Worm (Caenorhabditis elegans) whole organism, L1 larva: ENCODE measurements around the gene emb-8.
A peak's percentile ranks its signal among the peaks of the same experiment; 100 is the strongest.

Source experiments
- C16A3.4 ChIP-seq: fragments of 150-350 bp; optimal IDR thresholded peaks from 2 replicates; lab custom pipeline; 2014; ENCODE audit warnings: missing biosample characterization, missing genetic modification characterization
- F16B12.6 ChIP-seq: fragments of 150-350 bp; optimal IDR thresholded peaks from 2 replicates; lab custom pipeline; 2014; ENCODE audit warnings: missing biosample characterization, missing genetic modification characterization
- aha-1 ChIP-seq: fragments of 150-350 bp; optimal IDR thresholded peaks from 2 replicates; lab custom pipeline; 2014; ENCODE audit warnings: missing biosample characterization, missing genetic modification characterization
- aly-2 ChIP-seq: fragments of 150-350 bp; optimal IDR thresholded peaks from 2 replicates; lab custom pipeline; 2014; ENCODE audit warnings: missing biosample characterization, missing genetic modification characterization
- blmp-1 ChIP-seq: fragments of 150-350 bp; optimal IDR thresholded peaks from 2 replicates; lab custom pipeline; 2014; ENCODE audit warnings: missing biosample characterization, missing genetic modification characterization
- ceh-82 ChIP-seq, 3 experiments: fragments of 150-350 bp in 1 of 3; sonication (generic microtip) in 2 of 3; optimal IDR thresholded peaks; 2 replicates each; lab custom pipeline; 2014 to 2017; ENCODE audit warnings: missing biosample characterization in 3 of 3, missing genetic modification characterization in 3 of 3
- ceh-90 ChIP-seq: sonication (generic microtip); optimal IDR thresholded peaks from 2 replicates; lab custom pipeline; 2016; ENCODE audit warnings: missing genetic modification characterization, missing compliant biosample characterization
- ces-1 ChIP-seq: fragments of 150-350 bp; optimal IDR thresholded peaks from 2 replicates; lab custom pipeline; 2014; ENCODE audit warnings: missing biosample characterization, missing genetic modification reagents, missing genetic modification characterization
- dpl-1 ChIP-seq, 3 experiments: fragments of 150-350 bp in 2 of 3; sonication (generic microtip) in 1 of 3; optimal IDR thresholded peaks; 2 replicates each; lab custom pipeline; 2014 to 2017; ENCODE audit warnings: missing biosample characterization in 3 of 3, missing genetic modification characterization in 3 of 3, missing genetic modification reagents in 3 of 3
- dsc-1 ChIP-seq: sonication (generic microtip); optimal IDR thresholded peaks from 2 replicates; lab custom pipeline; 2016; ENCODE audit warnings: mild to moderate bottlenecking, missing genetic modification characterization, missing compliant biosample characterization
- efl-1 ChIP-seq, 4 experiments: fragments of 150-350 bp; optimal IDR thresholded peaks in 3 of 4; peaks in 1 of 4; 1 replicate in 1 of 4; 2 replicates in 3 of 4; lab custom pipeline; 2014; ENCODE audit warnings: missing biosample characterization in 2 of 4, missing genetic modification characterization in 2 of 4, missing genetic modification reagents in 2 of 4
- efl-3 ChIP-seq: fragments of 200-800 bp; sonication (Bioruptor generic); optimal IDR thresholded peaks from 2 replicates; lab custom pipeline; 2018; ENCODE audit warnings: mild to moderate bottlenecking, missing genetic modification characterization, missing compliant biosample characterization
- egl-13 ChIP-seq: sonication (generic microtip); optimal IDR thresholded peaks from 2 replicates; lab custom pipeline; 2016; ENCODE audit warnings: missing genotype, missing genetic modification reagents, missing genetic modification characterization, missing compliant biosample characterization
- elt-3 ChIP-seq, 6 experiments: fragments of 150-350 bp in 1 of 6; sonication (generic microtip); optimal IDR thresholded peaks; 2 replicates each; lab custom pipeline; 2017 to 2018; ENCODE audit warnings: missing biosample characterization in 6 of 6, missing genetic modification characterization in 6 of 6, inconsistent platforms in 1 of 6
- isw-1 ChIP-seq: fragments of 200-800 bp; sonication (Bioruptor generic); IDR thresholded peaks from 2 replicates; pipeline ENCODE4 v1.3.6; 2022; ENCODE audit warnings: missing genetic modification characterization, missing compliant biosample characterization
- lin-13 ChIP-seq: fragments of 150-350 bp; optimal IDR thresholded peaks from 2 replicates; lab custom pipeline; 2014; ENCODE audit warnings: missing biosample characterization, missing genetic modification reagents, missing genetic modification characterization
- lin-14 ChIP-seq: fragments of 200-800 bp; sonication (Bioruptor generic); optimal IDR thresholded peaks from 2 replicates; lab custom pipeline; 2018; ENCODE audit warnings: mild to moderate bottlenecking, missing genetic modification characterization, moderate library complexity, missing compliant biosample characterization
- lin-15B ChIP-seq: fragments of 150-350 bp; sonication (generic microtip); optimal IDR thresholded peaks from 3 replicates; lab custom pipeline; 2014; ENCODE audit warnings: missing biosample characterization, missing genetic modification characterization
- lin-35 ChIP-seq, 2 experiments: fragments of 150-350 bp; optimal IDR thresholded peaks; 2 replicates each; lab custom pipeline; 2014; ENCODE audit warnings: missing biosample characterization in 2 of 2, missing genetic modification characterization in 2 of 2, missing genetic modification reagents in 2 of 2
- lir-3 ChIP-seq: sonication (generic microtip); optimal IDR thresholded peaks from 2 replicates; lab custom pipeline; 2016; ENCODE audit warnings: mild to moderate bottlenecking, missing genetic modification characterization, moderate library complexity, missing compliant biosample characterization; ENCODE audit not compliant: poor library complexity
- lsy-2 ChIP-seq, 2 experiments: fragments of 150-350 bp; optimal IDR thresholded peaks; 2 replicates each; lab custom pipeline; 2014; ENCODE audit warnings: missing biosample characterization in 2 of 2, missing genetic modification characterization in 2 of 2
- mep-1 ChIP-seq: fragments of 150-350 bp; optimal IDR thresholded peaks from 2 replicates; lab custom pipeline; 2014; ENCODE audit warnings: missing biosample characterization, missing genetic modification characterization
- nhr-12 ChIP-seq: sonication (generic microtip); optimal IDR thresholded peaks from 2 replicates; lab custom pipeline; 2017; ENCODE audit warnings: missing biosample characterization, missing genetic modification characterization
- nhr-19 ChIP-seq: fragments of 200-800 bp; sonication (Bioruptor generic); conservative IDR thresholded peaks from 2 replicates; pipeline ENCODE4 v1.3.6; 2022; ENCODE audit warnings: missing genetic modification characterization, missing compliant biosample characterization
- nhr-20 ChIP-seq: sonication (generic microtip); optimal IDR thresholded peaks from 2 replicates; lab custom pipeline; 2016; ENCODE audit warnings: mild to moderate bottlenecking, missing genetic modification characterization, missing compliant biosample characterization
- nhr-28 ChIP-seq: fragments of 150-350 bp; optimal IDR thresholded peaks from 2 replicates; lab custom pipeline; 2014; ENCODE audit warnings: missing biosample characterization, missing genetic modification characterization
- nhr-76 ChIP-seq: sonication (generic microtip); optimal IDR thresholded peaks from 2 replicates; lab custom pipeline; 2017; ENCODE audit warnings: missing biosample characterization, missing genetic modification characterization
- pag-3 ChIP-seq: sonication (generic microtip); optimal IDR thresholded peaks from 2 replicates; lab custom pipeline; 2017; ENCODE audit warnings: missing genetic modification characterization, mild to moderate bottlenecking, missing compliant biosample characterization, antibody characterized with exemption, borderline replicate concordance; ENCODE audit not compliant: insufficient read depth
- rnt-1 ChIP-seq: sonication (generic microtip); optimal IDR thresholded peaks from 2 replicates; lab custom pipeline; 2016; ENCODE audit warnings: mild to moderate bottlenecking, missing genetic modification characterization, moderate library complexity, missing compliant biosample characterization
- skn-1 ChIP-seq: fragments of 150-350 bp; optimal IDR thresholded peaks from 2 replicates; lab custom pipeline; 2014; ENCODE audit warnings: missing biosample characterization, missing genetic modification characterization
- snpc-4 ChIP-seq: fragments of 150-350 bp; optimal IDR thresholded peaks from 2 replicates; lab custom pipeline; 2014; ENCODE audit warnings: missing biosample characterization, missing genetic modification characterization
- snu-23 ChIP-seq: sonication (generic microtip); optimal IDR thresholded peaks from 2 replicates; lab custom pipeline; 2016; ENCODE audit warnings: missing genetic modification characterization, missing compliant biosample characterization
- tbx-2 ChIP-seq: sonication (generic microtip); optimal IDR thresholded peaks from 2 replicates; lab custom pipeline; 2016; ENCODE audit warnings: missing genetic modification characterization, missing compliant biosample characterization
- unc-62 ChIP-seq: fragments of 150-350 bp; optimal IDR thresholded peaks from 2 replicates; lab custom pipeline; 2014; ENCODE audit warnings: missing biosample characterization, missing genetic modification reagents, missing genetic modification characterization
- unc-86 ChIP-seq: sonication (generic microtip); optimal IDR thresholded peaks from 2 replicates; lab custom pipeline; 2016; ENCODE audit warnings: missing genetic modification characterization, missing compliant biosample characterization
- zip-4 ChIP-seq: fragments of 200-800 bp; sonication (Bioruptor generic); optimal IDR thresholded peaks from 2 replicates; lab custom pipeline; 2018; ENCODE audit warnings: mild to moderate bottlenecking, missing genetic modification characterization, moderate library complexity, missing compliant biosample characterization
- ztf-4 ChIP-seq: fragments of 150-350 bp; optimal IDR thresholded peaks from 2 replicates; lab custom pipeline; 2014; ENCODE audit warnings: missing biosample characterization, missing genetic modification characterization

emb-8 gene

DNA sequence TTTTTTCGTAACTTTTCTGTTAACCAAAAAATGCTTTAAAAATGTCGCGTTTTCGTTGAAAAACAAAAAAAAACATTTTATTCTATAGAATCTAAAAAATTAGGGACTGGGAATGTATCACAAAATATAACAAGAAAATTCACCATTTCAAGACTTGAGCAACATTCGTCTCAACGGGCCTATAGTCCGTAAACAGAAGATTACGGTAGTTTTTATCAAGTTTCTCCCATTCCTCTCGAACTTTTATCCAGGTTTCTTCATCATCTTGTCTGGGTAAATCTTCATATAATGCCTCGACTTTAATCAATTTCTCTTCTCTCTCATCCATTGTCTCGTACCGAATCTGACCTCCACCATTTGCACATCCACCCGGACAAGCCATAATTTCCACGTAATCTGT is 44.1 kb downstream of the emb-8 start:
- TF ChIP-seq nhr-19 (GFP tag; lab: Robert Waterston, UW) (no peak), elt-3 (tag; optimal IDR thresholded peaks at IDR 0.05; lab: Kevin White, UChicago) (no peak), ceh-90 (tag; lab: Kevin White, UChicago) (no peak), ceh-82 (tag; optimal IDR thresholded peaks at IDR 0.05; lab: Kevin White, UChicago) (no peak), snpc-4 (no peak), zip-4 (GFP tag; lab: Kevin White, UChicago) (no peak), unc-86 (no peak)

ce11 chrIII:5153137-5153536 is 46.3 kb downstream of the emb-8 start, which contains the start of the genes rbm-42 and grwd-1:
rbm-42 (minus strand) TSS chrIII:5153229.
grwd-1 (plus strand) TSS chrIII:5153464.
- TF ChIP-seq nhr-76 (tag; lab: Kevin White, UChicago), result no peak
- no peak for TF ChIP-seq elt-3 (tag; optimal IDR thresholded peaks at IDR 0.05; lab: Kevin White, UChicago)
- no peak for TF ChIP-seq nhr-12 (tag; lab: Kevin White, UChicago)
- TF ChIP-seq C16A3.4 (tag; lab: Kevin White, UChicago), result peak; percentile 8
- no peak for TF ChIP-seq isw-1 (GFP tag; lab: Robert Waterston, UW)
- no peak for TF ChIP-seq pag-3 (tag; lab: Kevin White, UChicago)
- no peak for TF ChIP-seq aha-1 (tag; lab: Kevin White, UChicago)
- TF ChIP-seq F16B12.6 (tag; lab: Kevin White, UChicago), result peak; percentile 83
- peak; percentile 30 for TF ChIP-seq snu-23 (GFP tag; lab: Kevin White, UChicago)
- no peak for TF ChIP-seq ces-1
- no peak for TF ChIP-seq lin-15B (tag; lab: Kevin White, UChicago)
- no peak for TF ChIP-seq nhr-28 (tag; lab: Kevin White, UChicago)
- peak; percentile 20 for TF ChIP-seq skn-1 (tag; lab: Kevin White, UChicago)
- TF ChIP-seq dpl-1 (GFP tag; optimal IDR thresholded peaks at IDR 0.05; lab: Kevin White, UChicago), result peak in 2 of 3 experiments; percentile 49 to 57
- TF ChIP-seq lsy-2 (tag; optimal IDR thresholded peaks at IDR 0.05; lab: Kevin White, UChicago), result peak; percentile 27 to 66
- TF ChIP-seq dsc-1 (tag; lab: Kevin White, UChicago), result no peak
- peak; percentile 42 for TF ChIP-seq tbx-2 (tag; lab: Kevin White, UChicago)
- TF ChIP-seq efl-3 (GFP tag; lab: Kevin White, UChicago), result no peak
- TF ChIP-seq efl-1 (optimal IDR thresholded peaks at IDR 0.05; lab: Kevin White, UChicago), result peak; percentile 32 to 43
- peak; percentile 58 to 76 for TF ChIP-seq efl-1 (GFP tag; optimal IDR thresholded peaks at IDR 0.05 in 1 of 2; lab: Kevin White, UChicago)
- TF ChIP-seq mep-1 (tag; lab: Kevin White, UChicago), result peak; percentile 62
- peak; percentile 21 to 57 for TF ChIP-seq lin-35 (GFP tag; optimal IDR thresholded peaks at IDR 0.05; lab: Kevin White, UChicago)
- no peak for TF ChIP-seq aly-2
- no peak for TF ChIP-seq nhr-20
- no peak for TF ChIP-seq lin-13 (GFP tag; lab: Kevin White, UChicago)
- peak; percentile 15 for TF ChIP-seq blmp-1 (tag; lab: Kevin White, UChicago)

- TF ChIP-seq lir-3 (tag; lab: Kevin White, UChicago), result no peak
- TF ChIP-seq pag-3 (tag; lab: Kevin White, UChicago), result no peak
- no peak for TF ChIP-seq ces-1
- no peak for TF ChIP-seq elt-3 (tag; optimal IDR thresholded peaks at IDR 0.05; lab: Kevin White, UChicago)
- TF ChIP-seq unc-86, result no peak
- TF ChIP-seq ztf-4 (tag; lab: Kevin White, UChicago), result no peak
- TF ChIP-seq C16A3.4 (tag; lab: Kevin White, UChicago), result no peak
- TF ChIP-seq egl-13 (tag; lab: Kevin White, UChicago), result no peak
- no peak for TF ChIP-seq rnt-1 (tag; lab: Kevin White, UChicago)
- no peak for TF ChIP-seq snu-23 (GFP tag; lab: Kevin White, UChicago)
- TF ChIP-seq lin-13 (GFP tag; lab: Kevin White, UChicago), result no peak
- no peak for TF ChIP-seq lin-14 (GFP tag; lab: Kevin White, UChicago)
- TF ChIP-seq unc-62 (GFP tag; lab: Kevin White, UChicago), result no peak
Observed at ce11 chrIII:5150980-5151379, 48.5 kb downstream of the emb-8 start.
